Worm (Caenorhabditis elegans): Measurements from ENCODE around the gene B0303.7.
A peak's percentile ranks its signal among the peaks of the same experiment; 100 is the strongest.

The B0303.7 gene

DNA sequence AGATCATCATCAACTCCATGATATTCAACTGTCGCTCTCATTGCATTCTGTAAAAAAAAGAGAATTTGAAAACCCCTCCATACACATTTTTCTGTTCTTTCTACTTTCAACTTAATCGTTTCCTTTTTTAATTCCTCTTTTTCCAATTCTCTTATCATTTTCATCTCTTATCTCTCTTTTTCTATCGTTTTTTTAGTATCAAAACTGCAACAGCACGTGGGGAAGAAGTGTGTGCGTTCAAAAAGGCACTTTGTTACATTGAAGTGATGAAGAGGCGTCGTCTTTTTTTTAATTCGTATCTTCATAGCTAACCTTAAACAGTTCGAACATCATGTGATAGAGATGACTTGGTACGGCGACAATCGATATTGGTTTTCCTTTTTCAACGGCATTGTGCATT, 45.7 kb downstream of the B0303.7 start (continued):
- TF ChIP-seq ceh-82 (tag; optimal IDR thresholded peaks at IDR 0.05): no peak
- peak; percentile 69 to 97 for TF ChIP-seq mdl-1 (tag; optimal IDR thresholded peaks at IDR 0.05)
- TF ChIP-seq nhr-237 (tag; optimal IDR thresholded peaks at IDR 0.05): no peak
- no peak for TF ChIP-seq Y5F2A.4 (GFP tag; optimal IDR thresholded peaks at IDR 0.05)
- peak in 1 of 2 experiments; percentile 72 for TF ChIP-seq lsy-2 (tag; optimal IDR thresholded peaks at IDR 0.05)
- TF ChIP-seq ctbp-1 (GFP tag; IDR thresholded peaks at IDR 0.05): no peak
- no peak for TF ChIP-seq nhr-11 (tag; optimal IDR thresholded peaks at IDR 0.05)
- TF ChIP-seq zip-2 (tag; optimal IDR thresholded peaks at IDR 0.05): no peak
- TF ChIP-seq spr-3 (GFP tag; optimal IDR thresholded peaks at IDR 0.05): no peak
- TF ChIP-seq nhr-6 (tag; optimal IDR thresholded peaks at IDR 0.05): peak; percentile 31
- TF ChIP-seq ceh-32 (tag; optimal IDR thresholded peaks at IDR 0.05; ENCODE audit: poor library complexity): no peak

DNA sequence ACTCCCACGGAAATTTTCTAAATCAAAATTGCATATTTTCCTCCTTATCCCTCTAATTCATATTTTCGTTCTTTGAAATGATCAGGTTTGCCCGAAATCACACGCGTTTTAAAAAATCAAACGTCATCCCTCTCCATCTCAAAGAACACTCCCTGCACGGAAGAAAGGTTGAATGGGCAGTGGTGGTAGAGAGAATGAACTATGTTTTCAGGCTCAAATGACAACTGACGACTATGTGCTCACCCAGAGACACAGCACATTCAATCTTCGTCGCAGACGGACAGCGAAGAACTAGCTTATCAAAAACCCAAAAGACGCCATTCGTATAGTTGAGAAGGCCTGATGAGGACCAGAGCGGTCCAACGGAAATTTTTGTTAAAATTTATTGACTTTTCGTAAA, 46.4 kb downstream of the B0303.7 start:
- TF ChIP-seq lin-38 (GFP tag; IDR thresholded peaks at IDR 0.05) (0 out of 2 replicates have a peak, but pooled peaks have one; percentile 10), dmd-6 (GFP tag; IDR thresholded peaks at IDR 0.05) (0 out of 2 replicates have a peak, but pooled peaks have one; percentile 9), hlh-30 (tag; optimal IDR thresholded peaks at IDR 0.05; ENCODE audit: insufficient read depth) (peak; percentile 21), lim-7 (GFP tag; IDR thresholded peaks at IDR 0.05) (no peak), ceh-32 (tag; optimal IDR thresholded peaks at IDR 0.05; ENCODE audit: poor library complexity) (no peak), ceh-82 (tag; optimal IDR thresholded peaks at IDR 0.05) (no peak), hlh-11 (tag; optimal IDR thresholded peaks at IDR 0.05) (peak; percentile 47), aha-1 (tag) (peak; percentile 67), egl-43 (GFP tag; IDR thresholded peaks at IDR 0.05) (no peak), mes-2 (tag; optimal IDR thresholded peaks at IDR 0.05; ENCODE audit: poor library complexity, severe bottlenecking) (peak; percentile 49), mep-1 (tag; optimal IDR thresholded peaks at IDR 0.05) (peak; percentile 15), ceh-20 (GFP tag; IDR thresholded peaks at IDR 0.05) (0 out of 2 replicates have a peak, but pooled peaks have one; percentile 9), mdl-1 (tag; optimal IDR thresholded peaks at IDR 0.05) (no peak), nhr-48 (tag; optimal IDR thresholded peaks at IDR 0.05) (no peak)

DNA sequence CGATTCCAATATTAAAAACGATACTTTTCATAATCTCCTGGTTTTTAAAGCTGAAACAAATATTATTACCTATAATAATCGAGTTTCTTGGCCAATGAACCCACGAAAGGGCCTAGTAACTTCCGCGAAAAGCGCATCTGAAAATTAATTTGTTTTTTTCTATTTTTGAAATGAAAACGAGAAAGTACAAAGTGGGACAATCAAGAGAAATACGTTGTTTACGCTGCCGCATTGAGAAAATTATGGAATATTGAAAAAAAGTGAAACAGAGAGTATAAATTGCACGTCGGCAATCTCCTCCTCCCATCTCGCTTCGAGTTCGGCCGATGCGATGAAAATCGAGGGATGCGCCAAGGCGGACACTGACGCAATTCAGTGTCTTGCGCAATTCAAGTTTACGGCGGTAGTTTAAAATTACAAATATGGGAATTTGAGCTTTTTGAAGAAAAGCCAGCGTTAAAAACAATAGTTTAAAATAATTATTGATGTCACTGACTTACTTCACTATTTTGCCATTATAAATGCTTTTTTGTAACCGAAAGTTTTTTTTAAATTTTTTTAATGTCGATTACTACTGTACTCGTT, 47.9 kb downstream of the B0303.7 start, which contains the start of gene pdhk-2:
Gene pdhk-2, minus strand, starts transcription at position 137 of the 585 bp plus-strand sequence.
- TF ChIP-seq skn-1 (tag; optimal IDR thresholded peaks at IDR 0.05) (no peak), sdz-12 (GFP tag; optimal IDR thresholded peaks at IDR 0.05) (no peak), rbr-2 (tag; optimal IDR thresholded peaks at IDR 0.05) (peak; percentile 90), daf-12 (tag; optimal IDR thresholded peaks at IDR 0.05) (no peak), dve-1 (tag; optimal IDR thresholded peaks at IDR 0.05; ENCODE audit: insufficient read depth) (peak; percentile 97), R02D3.7 (tag; optimal IDR thresholded peaks at IDR 0.05) (no peak), unc-62 (GFP tag; optimal IDR thresholded peaks at IDR 0.05 in 1 of 2) (peak in 1 of 2 experiments; percentile 98), unc-62 (tag; optimal IDR thresholded peaks at IDR 0.05) (no peak), ceh-20 (GFP tag; IDR thresholded peaks at IDR 0.05) (peak; percentile 90), T20F7.1 (GFP tag; optimal IDR thresholded peaks at IDR 0.05) (peak; percentile 89), lin-29 (GFP tag; IDR thresholded peaks at IDR 0.05) (peak; percentile 79), snpc-4 (tag; optimal IDR thresholded peaks at IDR 0.05) (no peak), F37D6.2 (tag; optimal IDR thresholded peaks at IDR 0.05) (peak; percentile 88), ces-1 (GFP tag; optimal IDR thresholded peaks at IDR 0.05) (no peak), lin-39 (tag; optimal IDR thresholded peaks at IDR 0.05) (no peak), T26A8.4 (GFP tag; IDR thresholded peaks at IDR 0.05) (peak; percentile 93), Y105C5A.15 (GFP tag; IDR thresholded peaks at IDR 0.05) (no peak), F44E2.7 (GFP tag; IDR thresholded peaks at IDR 0.05) (no peak), hlh-30 (tag; optimal IDR thresholded peaks at IDR 0.05; ENCODE audit: insufficient read depth) (peak; percentile 87), dmd-8 (GFP tag; IDR thresholded peaks at IDR 0.05) (peak; percentile 61; the same call in 1 of the 2 replicates), ZK337.2 (GFP tag; IDR thresholded peaks at IDR 0.05) (0 out of 2 replicates have a peak, but pooled peaks have one; percentile 44), nhr-77 (tag; optimal IDR thresholded peaks at IDR 0.05) (peak; percentile 73), lim-7 (GFP tag; IDR thresholded peaks at IDR 0.05) (no peak), cey-2 (tag; optimal IDR thresholded peaks at IDR 0.05; ENCODE audit: borderline replicate concordance, insufficient read depth) (no peak), nhr-76 (tag; optimal IDR thresholded peaks at IDR 0.05) (no peak), nhr-6 (tag; optimal IDR thresholded peaks at IDR 0.05) (peak; percentile 90), fkh-10 (GFP tag; optimal IDR thresholded peaks at IDR 0.05) (peak; percentile 59), F49E8.2 (tag; optimal IDR thresholded peaks at IDR 0.05; ENCODE audit: borderline replicate concordance) (peak; percentile 73), ztf-7 (tag; optimal IDR thresholded peaks at IDR 0.05) (peak; percentile 78)

Measured in whole organism, L4 larva.